Worm (Caenorhabditis elegans): Measurements from ENCODE around the gene str-136.
A peak's percentile ranks its signal among the peaks of the same experiment; 100 is the strongest.

DNA sequence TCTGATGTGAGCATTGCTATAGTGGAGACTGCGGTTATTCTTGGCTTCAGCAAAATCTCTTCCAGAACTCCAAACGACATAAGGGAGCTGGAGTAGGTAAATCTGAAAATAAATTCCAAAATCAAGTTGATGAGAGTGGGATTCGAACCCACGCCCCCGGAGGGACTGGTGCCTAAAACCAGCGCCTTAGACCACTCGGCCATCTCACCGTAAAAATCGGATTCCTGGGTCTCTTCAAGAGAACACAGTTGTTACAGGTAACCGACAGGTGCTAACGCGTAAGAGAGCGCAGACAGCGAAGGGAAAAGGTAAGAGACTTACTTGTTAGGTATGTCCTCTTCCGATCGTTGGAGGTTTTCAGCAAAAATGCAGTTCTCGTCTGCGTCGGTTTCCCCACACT, 43.4 kb downstream of the str-136 start:
- no peak for TF ChIP-seq pha-4 (tag; optimal IDR thresholded peaks at IDR 0.05)
- TF ChIP-seq elt-2 (tag; optimal IDR thresholded peaks at IDR 0.05), result peak; percentile 20
- TF ChIP-seq egl-27 (tag; optimal IDR thresholded peaks at IDR 0.05), result no peak
- TF ChIP-seq ZK546.5 (tag; optimal IDR thresholded peaks at IDR 0.05), result no peak
- no peak for TF ChIP-seq nhr-237 (tag; optimal IDR thresholded peaks at IDR 0.05)
- no peak for TF ChIP-seq fkh-10 (GFP tag; optimal IDR thresholded peaks at IDR 0.05)
- no peak for TF ChIP-seq nhr-28 (tag; optimal IDR thresholded peaks at IDR 0.05)
- TF ChIP-seq mdl-1 (tag; optimal IDR thresholded peaks at IDR 0.05), result no peak
- peak; percentile 2 for TF ChIP-seq lin-39 (tag; optimal IDR thresholded peaks at IDR 0.05)
- no peak for TF ChIP-seq elt-3 (tag; optimal IDR thresholded peaks at IDR 0.05)
- no peak for TF ChIP-seq skn-1 (tag; optimal IDR thresholded peaks at IDR 0.05)
- TF ChIP-seq daf-12 (tag; optimal IDR thresholded peaks at IDR 0.05), result no peak
- no peak for TF ChIP-seq unc-39 (tag; optimal IDR thresholded peaks at IDR 0.05)
- no peak for TF ChIP-seq unc-62 (GFP tag; optimal IDR thresholded peaks at IDR 0.05)

Measured in whole organism, L3 larva.